Worm (Caenorhabditis elegans) whole organism, midembryonic: ENCODE measurements around the gene F13H8.6.
A peak's percentile ranks its signal among the peaks of the same experiment; 100 is the strongest.

Experiments used
- T22C8.4 ChIP-seq: fragments of 200-800 bp; sonication (Bioruptor generic); IDR thresholded peaks from 2 replicates; pipeline ENCODE4 v1.3.6; 2022; ENCODE audit warnings: missing genetic modification characterization, missing compliant biosample characterization
- cog-1 ChIP-seq: sonication (generic microtip); optimal IDR thresholded peaks from 2 replicates; lab custom pipeline; 2016; ENCODE audit warnings: missing genetic modification characterization, missing compliant biosample characterization
- flt-1 ChIP-seq: fragments of 200-800 bp; sonication (Bioruptor generic); IDR thresholded peaks from 2 replicates; pipeline ENCODE4 v1.3.6; 2022; ENCODE audit warnings: missing genetic modification characterization, missing compliant biosample characterization
- klf-2 ChIP-seq: fragments of 200-800 bp; sonication (Bioruptor generic); conservative IDR thresholded peaks from 2 replicates; pipeline ENCODE4 v1.3.6; 2022; ENCODE audit warnings: missing genetic modification reagents, missing genetic modification characterization, missing compliant biosample characterization
- med-1 ChIP-seq: sonication (generic microtip); optimal IDR thresholded peaks from 2 replicates; lab custom pipeline; 2017; ENCODE audit warnings: missing genetic modification characterization, mild to moderate bottlenecking, missing compliant biosample characterization, antibody characterized with exemption, missing genetic modification reagents; ENCODE audit not compliant: insufficient read depth
- ref-1 ChIP-seq: fragments of 200-800 bp; sonication (Bioruptor generic); conservative IDR thresholded peaks from 2 replicates; pipeline ENCODE4 v1.3.6; 2022; ENCODE audit warnings: missing genetic modification reagents, missing genetic modification characterization, missing compliant biosample characterization
- tab-1 ChIP-seq: fragments of 200-800 bp; sonication (Bioruptor generic); IDR thresholded peaks from 2 replicates; pipeline ENCODE4 v1.3.6; 2022; ENCODE audit warnings: missing genetic modification characterization, missing compliant biosample characterization
- ztf-23 ChIP-seq: fragments of 200-800 bp; sonication (Bioruptor generic); IDR thresholded peaks from 2 replicates; pipeline ENCODE4 v1.3.6; 2022; ENCODE audit warnings: missing genetic modification reagents, missing genetic modification characterization, missing compliant biosample characterization
- ztf-29 ChIP-seq: fragments of 200-800 bp; sonication (Bioruptor generic); IDR thresholded peaks from 2 replicates; pipeline ENCODE4 v1.3.6; 2022; ENCODE audit warnings: missing genetic modification reagents, missing genetic modification characterization, missing compliant biosample characterization

The F13H8.6 gene

ce11 chrII:6288104-6288503 is 1.3 kb upstream of the F13H8.6 start:
- TF ChIP-seq T22C8.4 (GFP tag; lab: Robert Waterston, UW) (no peak), flt-1 (GFP tag; lab: Robert Waterston, UW) (no peak), cog-1 (tag; lab: Kevin White, UChicago) (no peak)

ce11 chrII:6283074-6283473 is 3.7 kb downstream of the F13H8.6 start, which contains the start of gene F13H8.1:
Gene F13H8.1, plus strand, starts transcription at chrII:6283384.
- TF ChIP-seq cog-1 (tag; lab: Kevin White, UChicago) (no peak), ztf-23 (no peak), T22C8.4 (GFP tag; lab: Robert Waterston, UW) (no peak), klf-2 (GFP tag; lab: Robert Waterston, UW) (no peak), med-1 (GFP tag; lab: Kevin White, UChicago) (no peak), ztf-29 (GFP tag; lab: Robert Waterston, UW) (no peak), tab-1 (no peak), ref-1 (no peak), flt-1 (GFP tag; lab: Robert Waterston, UW) (no peak)

ce11 chrII:6281903-6282302 is 4.9 kb downstream of the F13H8.6 start:
- TF ChIP-seq ztf-29 (GFP tag; lab: Robert Waterston, UW) (no peak), med-1 (GFP tag; lab: Kevin White, UChicago) (no peak), cog-1 (tag; lab: Kevin White, UChicago) (no peak), T22C8.4 (GFP tag; lab: Robert Waterston, UW) (no peak), klf-2 (GFP tag; lab: Robert Waterston, UW) (no peak), flt-1 (GFP tag; lab: Robert Waterston, UW) (no peak), ref-1 (no peak), ztf-23 (no peak), tab-1 (no peak)

ce11 chrII:6281002-6281401 is 5.8 kb downstream of the F13H8.6 start, which contains the start of gene scly-1:
Gene scly-1, minus strand, starts transcription at chrII:6281102.
- TF ChIP-seq flt-1 (GFP tag; lab: Robert Waterston, UW) = no peak
- TF ChIP-seq tab-1 = no peak
- no peak for TF ChIP-seq med-1 (GFP tag; lab: Kevin White, UChicago)
- TF ChIP-seq ref-1 = no peak
- no peak for TF ChIP-seq ztf-29 (GFP tag; lab: Robert Waterston, UW)
- no peak for TF ChIP-seq T22C8.4 (GFP tag; lab: Robert Waterston, UW)
- no peak for TF ChIP-seq klf-2 (GFP tag; lab: Robert Waterston, UW)
- TF ChIP-seq ztf-23 = no peak
- TF ChIP-seq cog-1 (tag; lab: Kevin White, UChicago) = no peak

- TF ChIP-seq ref-1 (no peak), klf-2 (GFP tag; lab: Robert Waterston, UW) (no peak), ztf-23 (no peak), T22C8.4 (GFP tag; lab: Robert Waterston, UW) (no peak), flt-1 (GFP tag; lab: Robert Waterston, UW) (no peak), med-1 (GFP tag; lab: Kevin White, UChicago) (no peak), tab-1 (no peak), ztf-29 (GFP tag; lab: Robert Waterston, UW) (no peak), cog-1 (tag; lab: Kevin White, UChicago) (no peak)
Observed at ce11 chrII:6273916-6274315, 12.8 kb downstream of the F13H8.6 start, which contains the start of gene bpl-1. Gene bpl-1, plus strand, starts transcription at chrII:6274216.

- TF ChIP-seq tab-1 (peak; percentile 35; the same call in 1 of the 2 replicates), med-1 (GFP tag; lab: Kevin White, UChicago) (no peak), ztf-29 (GFP tag; lab: Robert Waterston, UW) (no peak), cog-1 (tag; lab: Kevin White, UChicago) (peak; percentile 43), flt-1 (GFP tag; lab: Robert Waterston, UW) (peak; percentile 81), T22C8.4 (GFP tag; lab: Robert Waterston, UW) (peak; percentile 25; the same call in 1 of the 2 replicates), klf-2 (GFP tag; lab: Robert Waterston, UW) (0 out of 2 replicates have a peak, but pooled peaks have one; percentile 37), ztf-23 (peak; percentile 86; the same call in 1 of the 2 replicates), ref-1 (no peak)
Observed at ce11 chrII:6269805-6270414, 16.9 kb downstream of the F13H8.6 start, which contains the start of gene F13H8.2. Gene F13H8.2, plus strand, starts transcription at chrII:6270364.

ce11 chrII:6267983-6268382 is 18.8 kb downstream of the F13H8.6 start, which contains the start of gene F13H8.8:
Gene F13H8.8, minus strand, starts transcription at chrII:6268083.
- no peak for TF ChIP-seq ztf-23
- no peak for TF ChIP-seq flt-1 (GFP tag; lab: Robert Waterston, UW)
- no peak for TF ChIP-seq tab-1
- no peak for TF ChIP-seq med-1 (GFP tag; lab: Kevin White, UChicago)
- TF ChIP-seq T22C8.4 (GFP tag; lab: Robert Waterston, UW) = no peak
- no peak for TF ChIP-seq ztf-29 (GFP tag; lab: Robert Waterston, UW)
- no peak for TF ChIP-seq cog-1 (tag; lab: Kevin White, UChicago)
- no peak for TF ChIP-seq ref-1
- TF ChIP-seq klf-2 (GFP tag; lab: Robert Waterston, UW) = no peak

ce11 chrII:6263685-6264084 is 23.1 kb downstream of the F13H8.6 start, which contains the start of gene F13H8.3:
Gene F13H8.3, plus strand, starts transcription at chrII:6263985.
- TF ChIP-seq T22C8.4 (GFP tag; lab: Robert Waterston, UW) (no peak), flt-1 (GFP tag; lab: Robert Waterston, UW) (no peak), ref-1 (no peak), med-1 (GFP tag; lab: Kevin White, UChicago) (no peak), klf-2 (GFP tag; lab: Robert Waterston, UW) (no peak), ztf-29 (GFP tag; lab: Robert Waterston, UW) (no peak), cog-1 (tag; lab: Kevin White, UChicago) (no peak), ztf-23 (no peak), tab-1 (no peak)

ce11 chrII:6262222-6262621 is 24.5 kb downstream of the F13H8.6 start, which contains the start of gene F13H8.12:
Gene F13H8.12, plus strand, starts transcription at chrII:6262522.
- TF ChIP-seq med-1 (GFP tag; lab: Kevin White, UChicago) (no peak), ztf-23 (no peak), flt-1 (GFP tag; lab: Robert Waterston, UW) (no peak), ztf-29 (GFP tag; lab: Robert Waterston, UW) (no peak), cog-1 (tag; lab: Kevin White, UChicago) (no peak), ref-1 (no peak), tab-1 (no peak)
